Worm (Caenorhabditis elegans) whole organism, mixed stage, embryonic: ENCODE data around the gene acsd-1.

Source experiments
- blmp-1 ChIP-seq: fragments of 150-350 bp; optimal IDR thresholded peaks from 2 replicates; lab custom pipeline; 2014; ENCODE audit warnings: missing biosample characterization, missing genetic modification characterization
- elt-1 ChIP-seq: sonication (generic microtip); optimal IDR thresholded peaks from 2 replicates; lab custom pipeline; 2017; ENCODE audit warnings: missing genetic modification characterization, mild to moderate bottlenecking, missing compliant biosample characterization, antibody characterized with exemption, moderate library complexity, borderline replicate concordance; ENCODE audit not compliant: insufficient read depth
- elt-3 ChIP-seq: fragments of 150-350 bp; optimal IDR thresholded peaks from 2 replicates; lab custom pipeline; 2014; ENCODE audit warnings: missing biosample characterization, missing genetic modification characterization
- ham-2 ChIP-seq: fragments of 200-800 bp; sonication (Bioruptor generic); optimal IDR thresholded peaks from 2 replicates; lab custom pipeline; 2018; ENCODE audit warnings: mild to moderate bottlenecking, missing genetic modification characterization, missing compliant biosample characterization
- hlh-1 ChIP-seq: fragments of 150-350 bp; optimal IDR thresholded peaks from 2 replicates; lab custom pipeline; 2014; ENCODE audit warnings: missing biosample characterization, missing genetic modification reagents, missing genetic modification characterization
- lin-13 ChIP-seq: fragments of 150-350 bp; optimal IDR thresholded peaks from 2 replicates; lab custom pipeline; 2014; ENCODE audit warnings: missing biosample characterization, missing genetic modification characterization
- lsy-2 ChIP-seq: fragments of 150-350 bp; optimal IDR thresholded peaks from 2 replicates; lab custom pipeline; 2014; ENCODE audit warnings: missing biosample characterization, missing genetic modification characterization
- mep-1 ChIP-seq: fragments of 150-350 bp; optimal IDR thresholded peaks from 2 replicates; lab custom pipeline; 2017; ENCODE audit warnings: missing biosample characterization, missing genetic modification reagents, missing genetic modification characterization, inconsistent platforms
- nhr-76 ChIP-seq: sonication (generic microtip); optimal IDR thresholded peaks from 2 replicates; lab custom pipeline; 2017; ENCODE audit warnings: missing biosample characterization, missing genetic modification characterization
- snpc-4 ChIP-seq: fragments of 150-350 bp; optimal IDR thresholded peaks from 2 replicates; lab custom pipeline; 2014; ENCODE audit warnings: missing biosample characterization, missing genetic modification characterization
- unc-62 ChIP-seq: fragments of 150-350 bp; optimal IDR thresholded peaks from 2 replicates; lab custom pipeline; 2014; ENCODE audit warnings: missing biosample characterization, missing genetic modification reagents, missing genetic modification characterization

ce11 chrIII:1094391-1094790 is 21.9 kb upstream of the acsd-1 start:
- TF ChIP-seq nhr-76 (tag; lab: Kevin White, UChicago) (no peak), elt-3 (tag; lab: Kevin White, UChicago) (no peak), hlh-1 (no peak), lin-13 (tag; lab: Kevin White, UChicago) (no peak), unc-62 (GFP tag; lab: Kevin White, UChicago) (no peak), ham-2 (GFP tag; lab: Kevin White, UChicago) (no peak), elt-1 (tag; lab: Kevin White, UChicago) (no peak), mep-1 (tag; lab: Kevin White, UChicago) (no peak), snpc-4 (no peak), lsy-2 (tag; lab: Kevin White, UChicago) (no peak), blmp-1 (no peak)
